Fruit fly (Drosophila melanogaster) Kc167 (cell line): Measurements from ENCODE around the gene CG45075.

Source experiments
- Myc ChIP-seq: fragments of >200 bp; optimal IDR thresholded peaks from 2 replicates; lab custom pipeline; 2017; ENCODE audit warnings: missing external identifiers
- Sin3A ChIP-seq: fragments of >200 bp; optimal IDR thresholded peaks from 2 replicates; lab custom pipeline; 2018; ENCODE audit warnings: missing external identifiers
- insv ChIP-seq: fragments of >200 bp; optimal IDR thresholded peaks from 3 replicates; lab custom pipeline; 2018; ENCODE audit warnings: missing external identifiers
- psq ChIP-seq: fragments of >200 bp; optimal IDR thresholded peaks from 2 replicates; lab custom pipeline; 2017; ENCODE audit warnings: missing external identifiers
- ttk ChIP-seq: sonication (Bioruptor generic); optimal IDR thresholded peaks from 2 replicates; lab custom pipeline; 2017; ENCODE audit warnings: missing external identifiers

DNA sequence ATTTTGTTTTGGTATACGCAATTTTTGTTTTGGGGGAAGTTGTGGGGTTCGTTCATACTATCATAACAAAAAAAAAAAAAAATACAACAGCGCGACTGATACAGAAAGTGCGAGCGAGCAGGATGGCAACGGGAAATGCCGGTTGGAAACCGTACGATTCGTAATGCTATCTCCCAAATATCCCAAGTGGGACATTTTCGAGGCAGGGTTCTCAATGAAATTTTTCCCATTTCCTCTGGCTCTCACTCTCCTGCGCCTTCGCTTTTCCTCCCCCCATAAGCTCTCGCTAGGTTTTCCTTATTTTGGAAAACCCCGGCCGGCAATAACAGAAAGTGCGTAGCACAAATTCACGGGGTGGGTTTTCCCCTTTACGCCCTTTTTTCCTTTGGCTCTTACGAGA is 1.1 kb downstream of the CG45075 start:
- TF ChIP-seq Myc (lab: Kevin White, UChicago) (no peak), psq (lab: Kevin White, UChicago) (no peak), ttk (lab: Kevin White, UChicago) (no peak), Sin3A (lab: Kevin White, UChicago) (no peak), insv (lab: Kevin White, UChicago) (no peak)
